Fruit fly (Drosophila melanogaster): ENCODE data around the gene RfC4.

The RfC4 gene

dm6 chr3L:4103258-4104247 is 32.3 kb downstream of the RfC4 start, which contains the start of gene Fit1 (continued):
- TF ChIP-seq CG4318 (GFP tag; optimal IDR thresholded peaks at IDR 0.05) (no peak), CG8319 (GFP tag; optimal IDR thresholded peaks at IDR 0.05) (no peak), Gug (GFP tag; IDR thresholded peaks at IDR 0.05) (no peak), CG10669 (GFP tag; optimal IDR thresholded peaks at IDR 0.05) (no peak), fd85E (GFP tag; optimal IDR thresholded peaks at IDR 0.05) (no peak), Blimp-1 (GFP tag; optimal IDR thresholded peaks at IDR 0.05) (no peak), CG16779 (tag; optimal IDR thresholded peaks at IDR 0.05) (no peak), net (GFP tag; optimal IDR thresholded peaks at IDR 0.05) (no peak), cyc (GFP tag; optimal IDR thresholded peaks at IDR 0.05) (no peak), spab (GFP tag; optimal IDR thresholded peaks at IDR 0.05) (no peak), fkh (GFP tag; optimal IDR thresholded peaks at IDR 0.05) (peak; percentile 43), esn (GFP tag; optimal IDR thresholded peaks at IDR 0.05) (no peak), ss (GFP tag; optimal IDR thresholded peaks at IDR 0.05) (peak; percentile 20 to 28), CG11762 (GFP tag; optimal IDR thresholded peaks at IDR 0.05; ENCODE audit: insufficient read depth) (no peak), CG8632 (GFP tag; optimal IDR thresholded peaks at IDR 0.05) (no peak), CG11294 (GFP tag; IDR thresholded peaks at IDR 0.05) (no peak), Sox15 (GFP tag; optimal IDR thresholded peaks at IDR 0.05) (no peak), Eip75B (GFP tag; optimal IDR thresholded peaks at IDR 0.05) (no peak), CG3919 (GFP tag; optimal IDR thresholded peaks at IDR 0.05) (no peak), salr (GFP tag; optimal IDR thresholded peaks at IDR 0.05) (no peak), acj6 (GFP tag; optimal IDR thresholded peaks at IDR 0.05) (no peak), Sox102F (GFP tag; optimal IDR thresholded peaks at IDR 0.05) (no peak), CG1621 (tag; optimal IDR thresholded peaks at IDR 0.05) (peak; percentile 14), CG31627 (GFP tag; optimal IDR thresholded peaks at IDR 0.05) (no peak), fd59A (GFP tag; optimal IDR thresholded peaks at IDR 0.05) (no peak), Ets96B (tag; optimal IDR thresholded peaks at IDR 0.05) (no peak)

- TF ChIP-seq CG6808 (GFP tag; optimal IDR thresholded peaks at IDR 0.05) (peak; percentile 14), CG16779 (tag; optimal IDR thresholded peaks at IDR 0.05) (peak; percentile 57), CG3032 (tag; optimal IDR thresholded peaks at IDR 0.05) (no peak), svp (GFP tag) (peak; percentile 77), dsx (GFP tag; optimal IDR thresholded peaks at IDR 0.05; ENCODE audit: poor library complexity, severe bottlenecking) (peak; percentile 67), Lpt (GFP tag; optimal IDR thresholded peaks at IDR 0.05) (peak; percentile 37), pdm3 (GFP tag; optimal IDR thresholded peaks at IDR 0.05) (no peak), eg (GFP tag; IDR thresholded peaks at IDR 0.05) (0 out of 3 replicates have a peak, but pooled peaks have one; percentile 31), topi (GFP tag; optimal IDR thresholded peaks at IDR 0.05) (peak; percentile 1), CG6276 (GFP tag; optimal IDR thresholded peaks at IDR 0.05) (peak; percentile 22), esn (GFP tag; optimal IDR thresholded peaks at IDR 0.05) (peak; percentile 8), CG8119 (GFP tag; IDR thresholded peaks at IDR 0.05) (peak; percentile 33; the same call in 2 of the 3 replicates), Eip78C (GFP tag) (peak; percentile 76), Sox102F (GFP tag; optimal IDR thresholded peaks at IDR 0.05) (peak; percentile 15), CG3919 (GFP tag; optimal IDR thresholded peaks at IDR 0.05) (peak; percentile 44), fkh (GFP tag; optimal IDR thresholded peaks at IDR 0.05) (peak; percentile 20), CG9139 (GFP tag; optimal IDR thresholded peaks at IDR 0.05) (peak; percentile 32), CG6163 (GFP tag; IDR thresholded peaks at IDR 0.05) (peak; percentile 64; the same call in 2 of the 3 replicates), Sox14 (GFP tag; optimal IDR thresholded peaks at IDR 0.05) (peak; percentile 33), ss (GFP tag; optimal IDR thresholded peaks at IDR 0.05) (peak; percentile 37 to 75), CG11902 (GFP tag; optimal IDR thresholded peaks at IDR 0.05) (no peak), Eip75B (GFP tag; optimal IDR thresholded peaks at IDR 0.05) (peak; percentile 33), Blimp-1 (GFP tag; optimal IDR thresholded peaks at IDR 0.05) (no peak), CG10631 (GFP tag; optimal IDR thresholded peaks at IDR 0.05) (no peak), Eip93F (GFP tag; optimal IDR thresholded peaks at IDR 0.05) (no peak), fd85E (GFP tag; optimal IDR thresholded peaks at IDR 0.05) (peak; percentile 19), CG15336 (GFP tag; IDR thresholded peaks at IDR 0.05) (peak; percentile 58; the same call in 1 of the 2 replicates), Ets96B (tag; optimal IDR thresholded peaks at IDR 0.05) (peak; percentile 2), CG6854 (GFP tag; optimal IDR thresholded peaks at IDR 0.05) (peak; percentile 70)
These were observed 33.2 kb downstream of the RfC4 start, which contains the start of gene CG14995 for dm6 chr3L:4102496-4103257. TSS of gene CG14995 (minus strand) at chr3L:4103256.

Data from whole organism, prepupa.